Fruit fly (Drosophila melanogaster): ENCODE measurements around the gene CG34140.

CG34140 gene

DNA sequence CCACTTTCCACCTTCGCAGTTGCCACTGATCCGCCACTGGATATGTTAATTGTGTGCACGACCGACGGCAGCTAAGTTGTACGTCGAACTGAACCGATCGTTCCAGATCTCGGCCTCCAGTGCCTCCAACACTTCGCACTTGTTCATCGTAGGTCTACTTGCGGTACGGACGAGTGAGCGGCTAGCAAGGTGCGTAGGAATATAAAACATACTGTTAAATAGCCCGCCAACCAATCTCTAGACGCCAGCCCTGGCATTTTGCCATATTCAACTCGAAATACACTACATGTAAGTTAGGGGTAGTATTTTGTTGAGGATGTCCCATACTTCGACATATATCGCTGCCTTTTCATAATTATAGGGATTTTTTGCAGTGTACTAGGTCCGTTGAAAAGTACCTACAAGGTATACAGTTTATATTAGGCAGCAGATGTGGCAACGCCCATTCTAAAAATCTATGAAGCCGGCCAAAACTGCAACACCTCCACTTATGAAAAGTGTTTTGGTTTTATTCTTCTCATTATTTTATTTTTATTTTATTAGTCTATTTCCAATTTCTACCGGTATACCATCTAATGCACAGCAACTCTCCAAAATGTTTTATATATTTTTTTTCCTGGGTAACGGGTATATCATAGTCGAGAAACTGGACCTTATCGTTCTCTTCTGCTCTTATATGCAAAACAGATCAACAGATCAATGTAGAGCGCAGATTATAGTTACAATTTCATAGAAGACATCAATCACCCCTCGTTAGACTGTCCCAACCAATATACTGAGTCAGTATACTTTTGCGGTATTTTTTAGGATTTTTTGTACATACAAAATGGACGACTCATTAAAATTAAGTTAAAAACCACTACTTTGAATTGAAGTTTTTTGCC lies 39.0 kb upstream of the CG34140 start, which contains the start of the genes pyx and CG33229 (continued):
- TF ChIP-seq disco-r (GFP tag; optimal IDR thresholded peaks at IDR 0.05) = peak; percentile 75
- peak; percentile 81 for TF ChIP-seq fd96Cb (tag; optimal IDR thresholded peaks at IDR 0.05)
- peak; percentile 40 for TF ChIP-seq Deaf1 (tag; optimal IDR thresholded peaks at IDR 0.05)
- TF ChIP-seq wek (GFP tag; optimal IDR thresholded peaks at IDR 0.05) = peak; percentile 98
- TF ChIP-seq tio (GFP tag; optimal IDR thresholded peaks at IDR 0.05) = peak; percentile 90
- TF ChIP-seq caup (GFP tag; optimal IDR thresholded peaks at IDR 0.05; ENCODE audit: severe bottlenecking) = peak; percentile 77
- peak; percentile 87 for TF ChIP-seq bab2 (GFP tag; optimal IDR thresholded peaks at IDR 0.05)
- TF ChIP-seq CG4404 (GFP tag; IDR thresholded peaks at IDR 0.05) = peak; percentile 80
- TF ChIP-seq yki (optimal IDR thresholded peaks at IDR 0.05) = no peak
- peak; percentile 90 for TF ChIP-seq CG13775 (GFP tag; optimal IDR thresholded peaks at IDR 0.05)
- peak; percentile 94 for TF ChIP-seq Rfx (GFP tag; IDR thresholded peaks at IDR 0.05)
- no peak for TF ChIP-seq fru (optimal IDR thresholded peaks at IDR 0.05)
- TF ChIP-seq CG16813 (GFP tag; IDR thresholded peaks at IDR 0.05; ENCODE audit: partially characterized antibody) = no peak
- no peak for TF ChIP-seq pros (GFP tag; optimal IDR thresholded peaks at IDR 0.05)
- peak; percentile 85 for TF ChIP-seq CG12942 (GFP tag; optimal IDR thresholded peaks at IDR 0.05)
- TF ChIP-seq en (GFP tag; optimal IDR thresholded peaks at IDR 0.05) = peak; percentile 36
- TF ChIP-seq HLHmδ (GFP tag; optimal IDR thresholded peaks at IDR 0.05) = no peak
- peak; percentile 66 for TF ChIP-seq CG1792 (GFP tag; optimal IDR thresholded peaks at IDR 0.05)
- TF ChIP-seq hbn (GFP tag; IDR thresholded peaks at IDR 0.05; ENCODE audit: partially characterized antibody) = no peak
- peak; percentile 94 for TF ChIP-seq HLH54F (GFP tag; optimal IDR thresholded peaks at IDR 0.05)
- no peak for TF ChIP-seq Sry-β (GFP tag; optimal IDR thresholded peaks at IDR 0.05)
- no peak for TF ChIP-seq YL-1 (GFP tag; optimal IDR thresholded peaks at IDR 0.05)
- peak; percentile 81 for TF ChIP-seq CG4820 (GFP tag; optimal IDR thresholded peaks at IDR 0.05)
- peak; percentile 67 for TF ChIP-seq CG17912 (GFP tag; optimal IDR thresholded peaks at IDR 0.05)
- peak; percentile 84 for TF ChIP-seq lab (GFP tag; optimal IDR thresholded peaks at IDR 0.05)
- TF ChIP-seq Atf3 (GFP tag; optimal IDR thresholded peaks at IDR 0.05) = peak; percentile 80
- peak; percentile 90 for TF ChIP-seq pho (GFP tag; optimal IDR thresholded peaks at IDR 0.05)
- no peak for TF ChIP-seq otp (GFP tag; IDR thresholded peaks at IDR 0.05)
- TF ChIP-seq mirr (GFP tag; optimal IDR thresholded peaks at IDR 0.05) = peak; percentile 64
- TF ChIP-seq btn (GFP tag; optimal IDR thresholded peaks at IDR 0.05) = peak; percentile 35
- peak; percentile 77 for TF ChIP-seq CG18764 (GFP tag; optimal IDR thresholded peaks at IDR 0.05)
- peak; percentile 82 for TF ChIP-seq Max (GFP tag; optimal IDR thresholded peaks at IDR 0.05)
- TF ChIP-seq insv (GFP tag; optimal IDR thresholded peaks at IDR 0.05) = peak in 1 of 2 experiments; percentile 57
- TF ChIP-seq her (GFP tag; optimal IDR thresholded peaks at IDR 0.05) = peak; percentile 28
- TF ChIP-seq CG4617 (GFP tag; optimal IDR thresholded peaks at IDR 0.05; ENCODE audit: borderline replicate concordance) = peak; percentile 63
- peak; percentile 80 for TF ChIP-seq CG12769 (tag; optimal IDR thresholded peaks at IDR 0.05)
- peak; percentile 76 for TF ChIP-seq Fer2 (tag; optimal IDR thresholded peaks at IDR 0.05)
- peak; percentile 61 for TF ChIP-seq Nf-YB (GFP tag; optimal IDR thresholded peaks at IDR 0.05)
- TF ChIP-seq gfzf (GFP tag; optimal IDR thresholded peaks at IDR 0.05) = peak; percentile 77
- TF ChIP-seq CG2202 (tag; optimal IDR thresholded peaks at IDR 0.05) = peak; percentile 12
- TF ChIP-seq scrt (GFP tag; optimal IDR thresholded peaks at IDR 0.05) = peak; percentile 70
- TF ChIP-seq Bgb (GFP tag; IDR thresholded peaks at IDR 0.05; ENCODE audit: partially characterized antibody) = no peak
- peak; percentile 67 for TF ChIP-seq zfh1 (GFP tag; IDR thresholded peaks at IDR 0.05)
- TF ChIP-seq Eip74EF (GFP tag; optimal IDR thresholded peaks at IDR 0.05) = no peak
- TF ChIP-seq CG14860 (GFP tag; IDR thresholded peaks at IDR 0.05; ENCODE audit: partially characterized antibody) = no peak
- TF ChIP-seq CG9609 (GFP tag; optimal IDR thresholded peaks at IDR 0.05) = peak; percentile 88
- TF ChIP-seq CG17829 (tag; optimal IDR thresholded peaks at IDR 0.05) = peak; percentile 71
- peak; percentile 57 for TF ChIP-seq Mes4 (GFP tag; optimal IDR thresholded peaks at IDR 0.05)

Measured in whole organism, embryonic.